Fruit fly (Drosophila melanogaster) whole organism, prepupa: ENCODE measurements around the gene CG9018.

Source experiments
- Blimp-1 ChIP-seq: fragments of 200-800 bp; sonication (Bioruptor generic); optimal IDR thresholded peaks from 3 replicates; lab custom pipeline; 2017; ENCODE audit warnings: missing biosample characterization, missing genetic modification characterization, mild to moderate bottlenecking, moderate library complexity, missing genetic modification reagents
- CG15336 ChIP-seq: fragments of 200-800 bp; sonication (Bioruptor generic); IDR thresholded peaks from 2 replicates; pipeline ENCODE4 v1.3.6; 2022; ENCODE audit warnings: missing biosample characterization, missing genetic modification characterization
- CG1621 ChIP-seq: fragments of 200-800 bp; sonication (Bioruptor generic); optimal IDR thresholded peaks from 3 replicates; lab custom pipeline; 2018; ENCODE audit warnings: missing biosample characterization, mild to moderate bottlenecking, missing genetic modification characterization
- CG31627 ChIP-seq: fragments of 200-800 bp; sonication (Bioruptor generic); optimal IDR thresholded peaks from 3 replicates; lab custom pipeline; 2016; ENCODE audit warnings: missing biosample characterization, missing genetic modification characterization
- CG32006 ChIP-seq: fragments of 200-800 bp; sonication (Bioruptor generic); optimal IDR thresholded peaks from 3 replicates; lab custom pipeline; 2017; ENCODE audit warnings: missing biosample characterization, mild to moderate bottlenecking, missing genetic modification characterization
- CG3919 ChIP-seq: fragments of 200-800 bp; sonication (Bioruptor generic); optimal IDR thresholded peaks from 3 replicates; lab custom pipeline; 2016; ENCODE audit warnings: missing biosample characterization, missing genetic modification characterization
- CG4318 ChIP-seq: fragments of 200-800 bp; sonication (Bioruptor generic); optimal IDR thresholded peaks from 3 replicates; lab custom pipeline; 2017; ENCODE audit warnings: missing biosample characterization, mild to moderate bottlenecking, missing genetic modification characterization
- CG6276 ChIP-seq: fragments of 200-800 bp; sonication (Bioruptor generic); optimal IDR thresholded peaks from 2 replicates; lab custom pipeline; 2017; ENCODE audit warnings: missing biosample characterization, mild to moderate bottlenecking, missing genetic modification characterization
- CG8632 ChIP-seq: fragments of 200-800 bp; sonication (Bioruptor generic); optimal IDR thresholded peaks from 3 replicates; lab custom pipeline; 2016; ENCODE audit warnings: missing biosample characterization, missing genetic modification characterization
- CG9139 ChIP-seq: fragments of 200-800 bp; sonication (Bioruptor generic); optimal IDR thresholded peaks from 3 replicates; lab custom pipeline; 2017; ENCODE audit warnings: missing biosample characterization, mild to moderate bottlenecking, missing genetic modification characterization
- Eip75B ChIP-seq: fragments of 200-800 bp; sonication (Bioruptor generic); optimal IDR thresholded peaks from 3 replicates; lab custom pipeline; 2016; ENCODE audit warnings: missing biosample characterization, missing genetic modification characterization
- Eip78C ChIP-seq: fragments of 200-800 bp; sonication (Bioruptor generic); peaks from one replicate; lab custom pipeline; 2016; ENCODE audit warnings: missing biosample characterization, missing genetic modification characterization
- Ets21C ChIP-seq: fragments of 200-800 bp; sonication (Bioruptor generic); optimal IDR thresholded peaks from 3 replicates; lab custom pipeline; 2016; ENCODE audit warnings: missing biosample characterization, missing genetic modification characterization
- Gug ChIP-seq: fragments of 200-800 bp; sonication (Bioruptor generic); IDR thresholded peaks from 2 replicates; pipeline ENCODE4 v1.3.6; 2022; ENCODE audit warnings: missing biosample characterization, missing genetic modification characterization
- Met ChIP-seq: fragments of 200-800 bp; sonication (Bioruptor generic); optimal IDR thresholded peaks from 3 replicates; lab custom pipeline; 2016; ENCODE audit warnings: missing biosample characterization, missing genetic modification characterization
- OdsH ChIP-seq: fragments of 200-800 bp; sonication (Bioruptor generic); optimal IDR thresholded peaks from 3 replicates; lab custom pipeline; 2016; ENCODE audit warnings: missing biosample characterization, missing genetic modification characterization
- Smox ChIP-seq: fragments of 200-800 bp; sonication (Bioruptor generic); optimal IDR thresholded peaks from 3 replicates; lab custom pipeline; 2016; ENCODE audit warnings: missing biosample characterization, missing genetic modification characterization
- Sox15 ChIP-seq: fragments of 200-800 bp; sonication (Bioruptor generic); optimal IDR thresholded peaks from 3 replicates; lab custom pipeline; 2016; ENCODE audit warnings: missing biosample characterization, missing genetic modification characterization
- acj6 ChIP-seq: fragments of 200-800 bp; sonication (Bioruptor generic); optimal IDR thresholded peaks from 3 replicates; lab custom pipeline; 2016; ENCODE audit warnings: missing biosample characterization, missing genetic modification characterization
- dsx ChIP-seq: fragments of 200-800 bp; optimal IDR thresholded peaks from 3 replicates; lab custom pipeline; 2019; ENCODE audit warnings: missing biosample characterization, mild to moderate bottlenecking, missing genetic modification characterization, moderate library complexity; ENCODE audit not compliant: poor library complexity, severe bottlenecking
- pdm3 ChIP-seq: fragments of 200-800 bp; sonication (Bioruptor generic); optimal IDR thresholded peaks from 3 replicates; lab custom pipeline; 2016; ENCODE audit warnings: missing biosample characterization, missing genetic modification characterization
- ss ChIP-seq, 2 experiments: fragments of 200-800 bp; sonication (Bioruptor generic); optimal IDR thresholded peaks; 2 replicates in 1 of 2; 3 replicates in 1 of 2; lab custom pipeline; 2017 to 2018; ENCODE audit warnings: mild to moderate bottlenecking in 2 of 2, missing biosample characterization in 2 of 2, missing genetic modification characterization in 2 of 2, moderate library complexity in 1 of 2
- svp ChIP-seq: fragments of 200-800 bp; sonication (Bioruptor generic); peaks from one replicate; lab custom pipeline; 2016; ENCODE audit warnings: missing biosample characterization, missing genetic modification characterization
- topi ChIP-seq: fragments of 200-800 bp; sonication (Bioruptor generic); optimal IDR thresholded peaks from 3 replicates; lab custom pipeline; 2016; ENCODE audit warnings: missing biosample characterization, missing genetic modification characterization
- vri ChIP-seq: fragments of 200-800 bp; sonication (Bioruptor generic); optimal IDR thresholded peaks from 3 replicates; lab custom pipeline; 2016; ENCODE audit warnings: missing biosample characterization, mild to moderate bottlenecking, missing genetic modification characterization

Gene CG9018

dm6 chr3L:2196713-2197112 lies 40.2 kb downstream of the CG9018 start, which contains the start of gene CG8960:
Gene CG8960 (plus strand): TSS chr3L:2197013.
- TF ChIP-seq CG4318 (GFP tag; lab: Kevin White, UChicago) (no peak), CG15336 (no peak), Gug (no peak), CG1621 (no peak), CG9139 (GFP tag; lab: Kevin White, UChicago) (no peak)

dm6 chr3L:2191994-2192450 lies 44.9 kb downstream of the CG9018 start, which contains the start of gene CG5707:
Gene CG5707 (minus strand): TSS chr3L:2192221.
- TF ChIP-seq Eip78C (GFP tag; lab: Kevin White, UChicago) (peak; percentile 16), CG6276 (no peak), Met (GFP tag; lab: Kevin White, UChicago) (no peak)

DNA sequence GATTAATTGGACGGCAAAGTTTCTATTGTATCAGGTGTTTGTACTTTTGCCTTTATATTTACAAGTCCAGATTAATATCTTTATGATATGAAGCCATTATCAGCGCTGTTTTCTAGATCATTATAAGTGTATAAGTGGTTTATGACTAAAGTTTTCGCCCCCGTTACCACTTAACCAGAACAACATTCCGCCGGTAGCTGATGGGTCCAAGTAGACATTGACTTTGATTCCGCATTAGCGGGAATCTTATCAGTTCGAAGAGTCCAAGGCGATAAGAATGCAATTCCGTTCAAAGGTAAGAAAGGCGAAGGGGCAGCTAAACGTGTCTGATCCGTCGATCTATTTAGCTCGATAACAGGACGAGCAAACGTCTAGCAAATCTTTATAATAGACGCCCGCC lies 45.4 kb downstream of the CG9018 start:
- TF ChIP-seq pdm3 (GFP tag; lab: Kevin White, UChicago), result no peak
- peak; percentile 43 for TF ChIP-seq svp (GFP tag; lab: Kevin White, UChicago)
- TF ChIP-seq topi (GFP tag; lab: Kevin White, UChicago), result no peak
- no peak for TF ChIP-seq CG9139 (GFP tag; lab: Kevin White, UChicago)
- no peak for TF ChIP-seq CG32006
- no peak for TF ChIP-seq acj6 (GFP tag; lab: Kevin White, UChicago)
- no peak for TF ChIP-seq ss (GFP tag; optimal IDR thresholded peaks at IDR 0.05; lab: Kevin White, UChicago)
- TF ChIP-seq, all 60 proteins: peak for 1

dm6 chr3L:2185630-2186029 lies 51.2 kb downstream of the CG9018 start, which contains the start of gene CG13810:
Gene CG13810 (plus strand): TSS chr3L:2185930.
- TF ChIP-seq CG4318 (GFP tag; lab: Kevin White, UChicago) (no peak), pdm3 (GFP tag; lab: Kevin White, UChicago) (no peak), CG8632 (no peak), Eip78C (GFP tag; lab: Kevin White, UChicago) (no peak), Sox15 (GFP tag; lab: Kevin White, UChicago) (no peak), OdsH (no peak), CG3919 (GFP tag; lab: Kevin White, UChicago) (no peak), CG31627 (GFP tag; lab: Kevin White, UChicago) (no peak), topi (GFP tag; lab: Kevin White, UChicago) (no peak), Blimp-1 (GFP tag; lab: Kevin White, UChicago) (no peak), Ets21C (no peak), ss (GFP tag; optimal IDR thresholded peaks at IDR 0.05; lab: Kevin White, UChicago) (no peak), Eip75B (no peak), Smox (GFP tag; lab: Kevin White, UChicago) (no peak), dsx (no peak), CG32006 (no peak), vri (GFP tag; lab: Kevin White, UChicago) (no peak)
